Fruit fly (Drosophila melanogaster) whole organism, embryonic: ENCODE data around the gene CG33267.

Experiments used
- ATbp ChIP-seq: fragments of 200-800 bp; sonication (Bioruptor generic); optimal IDR thresholded peaks from 2 replicates; lab custom pipeline; 2017; ENCODE audit warnings: missing biosample characterization, mild to moderate bottlenecking, missing genetic modification characterization, missing genetic modification reagents
- CG10366 ChIP-seq: fragments of 200-800 bp; sonication (Bioruptor generic); IDR thresholded peaks from 2 replicates; pipeline ENCODE4 v1.3.6; 2022; ENCODE audit warnings: missing biosample characterization, missing genetic modification characterization
- CG11696 ChIP-seq: fragments of 200-800 bp; sonication (Bioruptor generic); IDR thresholded peaks from 2 replicates; pipeline ENCODE4 v1.3.6; 2022; ENCODE audit warnings: missing biosample characterization, missing genetic modification characterization
- CG14014 ChIP-seq: fragments of 200-800 bp; sonication (Bioruptor generic); IDR thresholded peaks from 2 replicates; pipeline ENCODE4 v1.3.6; 2022; ENCODE audit warnings: missing biosample characterization, missing genetic modification characterization
- CG14050 ChIP-seq: fragments of 200-800 bp; sonication (Bioruptor generic); IDR thresholded peaks from 3 replicates; pipeline ENCODE4 v1.3.6; 2022; ENCODE audit warnings: missing biosample characterization, missing genetic modification characterization
- CG15073 ChIP-seq: fragments of 200-800 bp; sonication (Bioruptor generic); optimal IDR thresholded peaks from 2 replicates; lab custom pipeline; 2016; ENCODE audit warnings: missing biosample characterization, missing genetic modification characterization
- CG1529 ChIP-seq: fragments of 200-800 bp; sonication (Bioruptor generic); optimal IDR thresholded peaks from 3 replicates; lab custom pipeline; 2018; ENCODE audit warnings: missing biosample characterization, missing genetic modification characterization
- CG1647 ChIP-seq: fragments of 200-800 bp; sonication (Bioruptor generic); optimal IDR thresholded peaks from 3 replicates; lab custom pipeline; 2016; ENCODE audit warnings: missing biosample characterization, missing genetic modification characterization
- CG16779 ChIP-seq: fragments of 200-800 bp; sonication (Bioruptor generic); IDR thresholded peaks from 2 replicates; pipeline ENCODE4 v1.3.6; 2022; ENCODE audit warnings: missing biosample characterization, missing genetic modification characterization
- CG16863 ChIP-seq: fragments of 200-800 bp; sonication (Bioruptor generic); optimal IDR thresholded peaks from 3 replicates; lab custom pipeline; 2016; ENCODE audit warnings: missing biosample characterization, missing genetic modification characterization
- CG17829 ChIP-seq: fragments of 200-800 bp; optimal IDR thresholded peaks from 2 replicates; lab custom pipeline; 2019; ENCODE audit warnings: missing biosample characterization, mild to moderate bottlenecking, missing genetic modification characterization, moderate library complexity
- CG17912 ChIP-seq: fragments of 200-800 bp; sonication (Bioruptor generic); optimal IDR thresholded peaks from 2 replicates; lab custom pipeline; 2018; ENCODE audit warnings: missing biosample characterization, mild to moderate bottlenecking, missing genetic modification characterization
- CG18764 ChIP-seq: fragments of 200-800 bp; sonication (Bioruptor generic); optimal IDR thresholded peaks from 3 replicates; lab custom pipeline; 2016; ENCODE audit warnings: missing biosample characterization, missing genetic modification characterization
- CG2120 ChIP-seq: fragments of 200-800 bp; sonication (Bioruptor generic); optimal IDR thresholded peaks from 3 replicates; lab custom pipeline; 2016; ENCODE audit warnings: missing biosample characterization, missing genetic modification characterization
- CG31365 ChIP-seq: fragments of 200-800 bp; sonication (Bioruptor generic); optimal IDR thresholded peaks from 2 replicates; lab custom pipeline; 2018; ENCODE audit warnings: missing biosample characterization, mild to moderate bottlenecking, missing genetic modification characterization
- CG3407 ChIP-seq: fragments of 200-800 bp; sonication (Bioruptor generic); optimal IDR thresholded peaks from 2 replicates; lab custom pipeline; 2018; ENCODE audit warnings: missing biosample characterization, mild to moderate bottlenecking, missing genetic modification characterization
- CG34224 ChIP-seq: fragments of 200-800 bp; sonication (Bioruptor generic); IDR thresholded peaks from 3 replicates; pipeline ENCODE4 v1.3.6; 2022; ENCODE audit warnings: missing biosample characterization, missing genetic modification characterization; ENCODE audit not compliant: partially characterized antibody
- CG3838 ChIP-seq: fragments of 200-800 bp; sonication (Bioruptor generic); optimal IDR thresholded peaks from 3 replicates; lab custom pipeline; 2016; ENCODE audit warnings: missing biosample characterization, missing genetic modification characterization
- CG6175 ChIP-seq: fragments of 200-800 bp; sonication (Bioruptor generic); IDR thresholded peaks from 3 replicates; pipeline ENCODE4 v1.3.6; 2022; ENCODE audit warnings: missing biosample characterization, missing genetic modification characterization
- CG7839 ChIP-seq: fragments of 200-800 bp; sonication (Bioruptor generic); optimal IDR thresholded peaks from 3 replicates; lab custom pipeline; 2018; ENCODE audit warnings: missing biosample characterization, mild to moderate bottlenecking, missing genetic modification characterization, moderate library complexity
- CG8281 ChIP-seq: fragments of 200-800 bp; sonication (Bioruptor generic); optimal IDR thresholded peaks from 2 replicates; lab custom pipeline; 2018; ENCODE audit warnings: missing biosample characterization, mild to moderate bottlenecking, missing genetic modification characterization, moderate library complexity
- CG8478 ChIP-seq: fragments of >200 bp; optimal IDR thresholded peaks from 2 replicates; lab custom pipeline; 2018
- CG9609 ChIP-seq: fragments of 200-800 bp; sonication (Bioruptor generic); optimal IDR thresholded peaks from 3 replicates; lab custom pipeline; 2016; ENCODE audit warnings: missing biosample characterization, missing genetic modification characterization
- CG9797 ChIP-seq: fragments of 200-800 bp; sonication (Bioruptor generic); optimal IDR thresholded peaks from 3 replicates; lab custom pipeline; 2018; ENCODE audit warnings: missing biosample characterization, mild to moderate bottlenecking, missing genetic modification characterization
- CkIIα-i1 ChIP-seq: fragments of 200-800 bp; sonication (Bioruptor generic); IDR thresholded peaks from 2 replicates; pipeline ENCODE4 v1.3.6; 2022; ENCODE audit warnings: missing biosample characterization, missing genetic modification characterization
- Drgx ChIP-seq: fragments of 200-800 bp; sonication (Bioruptor generic); IDR thresholded peaks from 2 replicates; pipeline ENCODE4 v1.3.6; 2022; ENCODE audit warnings: missing biosample characterization, missing genetic modification characterization
- Fer2 ChIP-seq: fragments of 200-800 bp; sonication (Bioruptor generic); optimal IDR thresholded peaks from 2 replicates; lab custom pipeline; 2018; ENCODE audit warnings: missing biosample characterization, mild to moderate bottlenecking, missing genetic modification characterization, moderate library complexity
- HLHmδ ChIP-seq: fragments of 200-800 bp; sonication (Bioruptor generic); optimal IDR thresholded peaks from 2 replicates; lab custom pipeline; 2018; ENCODE audit warnings: missing biosample characterization, mild to moderate bottlenecking, missing genetic modification characterization, moderate library complexity
- Mad ChIP-seq: fragments of 200-800 bp; sonication (Bioruptor generic); optimal IDR thresholded peaks from 2 replicates; lab custom pipeline; 2016; ENCODE audit warnings: missing biosample characterization, missing genetic modification characterization
- Ravus ChIP-seq: fragments of 200-800 bp; sonication (Bioruptor generic); IDR thresholded peaks from 2 replicates; pipeline ENCODE4 v1.3.6; 2022; ENCODE audit warnings: missing biosample characterization, missing genetic modification characterization
- Rfx ChIP-seq: fragments of 200-800 bp; sonication (Bioruptor generic); IDR thresholded peaks from 2 replicates; pipeline ENCODE4 v1.3.6; 2022; ENCODE audit warnings: missing biosample characterization, missing genetic modification characterization
- Sox100B ChIP-seq: fragments of 200-800 bp; sonication (Bioruptor generic); optimal IDR thresholded peaks from 3 replicates; lab custom pipeline; 2018; ENCODE audit warnings: missing biosample characterization, mild to moderate bottlenecking, missing genetic modification characterization
- Trl ChIP-seq, 3 experiments: fragments of >200 bp in 2 of 3; fragments of 200-800 bp in 1 of 3; sonication (Bioruptor generic) in 1 of 3; optimal IDR thresholded peaks; 2 replicates in 1 of 3; 3 replicates in 2 of 3; lab custom pipeline; 2016 to 2017; ENCODE audit warnings: missing biosample characterization in 1 of 3, missing genetic modification characterization in 1 of 3
- Vsx1 ChIP-seq: fragments of 200-800 bp; sonication (Bioruptor generic); optimal IDR thresholded peaks from 2 replicates; lab custom pipeline; 2017; ENCODE audit warnings: missing biosample characterization, mild to moderate bottlenecking, missing genetic modification characterization, missing genetic modification reagents
- Xrp1 ChIP-seq: fragments of 200-800 bp; sonication (Bioruptor generic); IDR thresholded peaks from 2 replicates; pipeline ENCODE4 v1.3.6; 2022; ENCODE audit warnings: missing biosample characterization, missing genetic modification characterization
- amos ChIP-seq: fragments of 200-800 bp; sonication (Bioruptor generic); IDR thresholded peaks from 2 replicates; pipeline ENCODE4 v1.3.6; 2022; ENCODE audit warnings: missing biosample characterization, missing genetic modification characterization; ENCODE audit not compliant: partially characterized antibody
- caup ChIP-seq: fragments of 200-800 bp; sonication (Bioruptor generic); optimal IDR thresholded peaks from 3 replicates; lab custom pipeline; 2017; ENCODE audit warnings: missing biosample characterization, mild to moderate bottlenecking, missing genetic modification characterization, moderate library complexity; ENCODE audit not compliant: severe bottlenecking
- croc ChIP-seq: fragments of 200-800 bp; sonication (Bioruptor generic); conservative IDR thresholded peaks from 3 replicates; pipeline ENCODE4 v1.3.6; 2022; ENCODE audit warnings: missing biosample characterization, missing genetic modification characterization
- cwo ChIP-seq: fragments of 200-800 bp; sonication (Bioruptor generic); optimal IDR thresholded peaks from 3 replicates; lab custom pipeline; 2017; ENCODE audit warnings: missing biosample characterization, missing genetic modification characterization, mild to moderate bottlenecking, moderate library complexity, missing genetic modification reagents
- grn ChIP-seq: fragments of 200-800 bp; sonication (Bioruptor generic); optimal IDR thresholded peaks from 3 replicates; lab custom pipeline; 2017; ENCODE audit warnings: missing biosample characterization, missing genetic modification characterization
- klu ChIP-seq: fragments of 200-800 bp; sonication (Bioruptor generic); IDR thresholded peaks from 2 replicates; pipeline ENCODE4 v1.3.6; 2022; ENCODE audit warnings: missing biosample characterization, missing genetic modification characterization
- knrl ChIP-seq: fragments of 200-800 bp; sonication (Bioruptor generic); IDR thresholded peaks from 3 replicates; pipeline ENCODE4 v1.3.6; 2022; ENCODE audit warnings: missing biosample characterization, missing genetic modification characterization; ENCODE audit not compliant: partially characterized antibody
- lov ChIP-seq, 2 experiments: fragments of 200-800 bp in 1 of 2; fragments of >200 bp in 1 of 2; sonication (Bioruptor generic) in 1 of 2; IDR thresholded peaks in 1 of 2; optimal IDR thresholded peaks in 1 of 2; 2 replicates in 1 of 2; 3 replicates in 1 of 2; pipeline versions ENCODE4 v1.3.6 to Lab custom; 2017 to 2022; ENCODE audit warnings: missing biosample characterization in 1 of 2, missing genetic modification characterization in 1 of 2
- mam ChIP-seq: fragments of 200-800 bp; sonication (Bioruptor generic); optimal IDR thresholded peaks from 3 replicates; lab custom pipeline; 2016; ENCODE audit warnings: missing biosample characterization, missing genetic modification characterization
- pita ChIP-seq: fragments of 200-800 bp; sonication (Bioruptor generic); optimal IDR thresholded peaks from 2 replicates; lab custom pipeline; 2017; ENCODE audit warnings: missing biosample characterization, mild to moderate bottlenecking, missing genetic modification characterization
- sc ChIP-seq, 3 experiments: fragments of >200 bp in 2 of 3; fragments of 200-800 bp in 1 of 3; sonication (Bioruptor generic) in 1 of 3; optimal IDR thresholded peaks; 2 replicates in 2 of 3; 3 replicates in 1 of 3; lab custom pipeline; 2017; ENCODE audit warnings: mild to moderate bottlenecking in 1 of 3, missing biosample characterization in 1 of 3, missing genetic modification characterization in 1 of 3, missing genetic modification reagents in 1 of 3
- scrt ChIP-seq: fragments of 200-800 bp; sonication (Bioruptor generic); optimal IDR thresholded peaks from 2 replicates; lab custom pipeline; 2018; ENCODE audit warnings: missing biosample characterization, mild to moderate bottlenecking, missing genetic modification characterization, moderate library complexity
- twi ChIP-seq: fragments of 200-800 bp; optimal IDR thresholded peaks from 2 replicates; lab custom pipeline; 2019; ENCODE audit warnings: missing biosample characterization, mild to moderate bottlenecking, missing genetic modification characterization, moderate library complexity
- vnd ChIP-seq: fragments of 200-800 bp; sonication (Bioruptor generic); IDR thresholded peaks from 3 replicates; pipeline ENCODE4 v1.3.6; 2022; ENCODE audit warnings: missing biosample characterization, missing genetic modification characterization; ENCODE audit not compliant: partially characterized antibody
- yki ChIP-seq: fragments of >200 bp; optimal IDR thresholded peaks from 3 replicates; lab custom pipeline; 2018

CG33267 gene

dm6 chr3L:11579919-11580318 lies 15.6 kb downstream of the CG33267 start, which contains the start of gene CG43390 (continued):
- TF ChIP-seq CG14050 (GFP tag; lab: Robert Waterston, UW) (no peak), vnd (GFP tag; lab: Robert Waterston, UW) (no peak), Fer2 (tag; lab: Kevin White, UChicago) (no peak), twi (no peak), CG15073 (GFP tag; lab: Kevin White, UChicago) (no peak), CG34224 (GFP tag; lab: Robert Waterston, UW) (no peak), croc (no peak), amos (no peak), CG3838 (GFP tag; lab: Kevin White, UChicago) (no peak), klu (no peak), CG17829 (no peak), Sox100B (GFP tag; lab: Kevin White, UChicago) (no peak), caup (peak; percentile 94), CG6175 (GFP tag; lab: Robert Waterston, UW) (no peak), sc (optimal IDR thresholded peaks at IDR 0.05; lab: Kevin White, UChicago) (no peak), sc (GFP tag; optimal IDR thresholded peaks at IDR 0.05; lab: Kevin White, UChicago) (no peak), lov (optimal IDR thresholded peaks at IDR 0.05; lab: Kevin White, UChicago) (no peak), lov (GFP tag; IDR thresholded peaks at IDR 0.05; lab: Robert Waterston, UW) (no peak), Trl (optimal IDR thresholded peaks at IDR 0.05; lab: Kevin White, UChicago) (no peak), Trl (GFP tag; optimal IDR thresholded peaks at IDR 0.05; lab: Kevin White, UChicago) (no peak), CG3407 (GFP tag; lab: Kevin White, UChicago) (peak; percentile 4), scrt (GFP tag; lab: Kevin White, UChicago) (peak; percentile 39), ATbp (GFP tag; lab: Kevin White, UChicago) (peak; percentile 69), CG17912 (no peak), CG9797 (GFP tag; lab: Kevin White, UChicago) (no peak), knrl (GFP tag; lab: Robert Waterston, UW) (no peak), CG16863 (GFP tag; lab: Kevin White, UChicago) (no peak), pita (GFP tag; lab: Kevin White, UChicago) (no peak), mam (GFP tag; lab: Kevin White, UChicago) (peak; percentile 10), CG8478 (no peak), CG14014 (GFP tag; lab: Robert Waterston, UW) (peak; percentile 63; the same call in 1 of the 2 replicates), CG1529 (GFP tag; lab: Kevin White, UChicago) (no peak), yki (lab: Kevin White, UChicago) (no peak), CG10366 (GFP tag; lab: Robert Waterston, UW) (no peak), CG1647 (GFP tag; lab: Kevin White, UChicago) (peak; percentile 48), cwo (no peak), Mad (GFP tag; lab: Kevin White, UChicago) (no peak), Vsx1 (no peak), CG8281 (tag; lab: Kevin White, UChicago) (peak; percentile 14), Rfx (GFP tag; lab: Robert Waterston, UW) (peak; percentile 77; the same call in 1 of the 2 replicates), CG31365 (tag; lab: Kevin White, UChicago) (no peak), CG2120 (GFP tag; lab: Kevin White, UChicago) (peak; percentile 59), CG16779 (GFP tag; lab: Robert Waterston, UW) (no peak), grn (peak; percentile 7), CG11696 (0 out of 2 replicates have a peak, but pooled peaks have one; percentile 21), CG18764 (no peak), Xrp1 (GFP tag; lab: Robert Waterston, UW) (peak; percentile 37), Ravus (no peak), CG7839 (peak; percentile 12), Drgx (no peak), HLHmδ (GFP tag; lab: Kevin White, UChicago) (no peak), CG9609 (no peak), CkIIα-i1 (GFP tag; lab: Robert Waterston, UW) (no peak)
